Worm (Caenorhabditis elegans) whole organism, young adult: ENCODE results near the gene M04C3.5.

Experiments
- F33H1.4 ChIP-seq: fragments of 200-800 bp; sonication (Bioruptor generic); IDR thresholded peaks from 2 replicates; pipeline ENCODE4 v1.3.6; 2022; ENCODE audit warnings: missing genetic modification reagents, missing genetic modification characterization, missing compliant biosample characterization
- F37B4.10 ChIP-seq: fragments of 200-800 bp; sonication (Bioruptor generic); IDR thresholded peaks from 2 replicates; pipeline ENCODE4 v1.3.6; 2022; ENCODE audit warnings: missing genetic modification characterization, missing compliant biosample characterization
- F52B5.7 ChIP-seq: sonication (generic microtip); optimal IDR thresholded peaks from 2 replicates; lab custom pipeline; 2016; ENCODE audit warnings: mild to moderate bottlenecking, missing genetic modification characterization, missing compliant biosample characterization
- F57A8.1 ChIP-seq: fragments of 200-800 bp; sonication (Bioruptor generic); optimal IDR thresholded peaks from 2 replicates; lab custom pipeline; 2018; ENCODE audit warnings: mild to moderate bottlenecking, missing genetic modification characterization, moderate library complexity, missing compliant biosample characterization
- K11D2.4 ChIP-seq: fragments of 200-800 bp; sonication (Bioruptor generic); IDR thresholded peaks from 2 replicates; pipeline ENCODE4 v1.3.6; 2022; ENCODE audit warnings: missing genetic modification reagents, missing genetic modification characterization, missing compliant biosample characterization
- ama-1 ChIP-seq, 3 experiments: fragments of 150-350 bp in 1 of 3; sonication (generic microtip) in 2 of 3; optimal IDR thresholded peaks; 2 replicates each; lab custom pipeline; 2014 to 2018; ENCODE audit warnings: missing biosample characterization in 2 of 3, missing genetic modification characterization in 2 of 3, missing genetic modification reagents in 2 of 3
- bed-2 ChIP-seq: fragments of 200-800 bp; sonication (Bioruptor generic); IDR thresholded peaks from 2 replicates; pipeline ENCODE4 v1.3.6; 2022; ENCODE audit warnings: missing genetic modification reagents, missing genetic modification characterization, missing compliant biosample characterization
- dpl-1 ChIP-seq: fragments of 150-350 bp; optimal IDR thresholded peaks from 2 replicates; lab custom pipeline; 2014; ENCODE audit warnings: missing biosample characterization, missing genetic modification reagents, missing genetic modification characterization
- mcd-1 ChIP-seq: fragments of 200-800 bp; sonication (Bioruptor generic); IDR thresholded peaks from 2 replicates; pipeline ENCODE4 v1.3.6; 2022; ENCODE audit warnings: missing genetic modification reagents, missing genetic modification characterization, missing compliant biosample characterization
- nhr-27 ChIP-seq: fragments of 200-800 bp; sonication (Bioruptor generic); optimal IDR thresholded peaks from 2 replicates; lab custom pipeline; 2018; ENCODE audit warnings: mild to moderate bottlenecking, missing genetic modification characterization, moderate library complexity, missing compliant biosample characterization
- snpc-4 ChIP-seq, 5 experiments: fragments of 150-350 bp in 1 of 5; sonication (generic microtip) in 4 of 5; optimal IDR thresholded peaks; 2 replicates each; lab custom pipeline; 2014 to 2018; ENCODE audit warnings: missing genetic modification characterization in 5 of 5, missing biosample characterization in 3 of 5, antibody characterized with exemption in 2 of 5, mild to moderate bottlenecking in 2 of 5, missing compliant biosample characterization in 2 of 5, missing genotype in 2 of 5, moderate library complexity in 2 of 5, missing genetic modification reagents in 1 of 5
- ztf-6 ChIP-seq: fragments of 200-800 bp; sonication (Bioruptor generic); IDR thresholded peaks from 2 replicates; pipeline ENCODE4 v1.3.6; 2022; ENCODE audit warnings: missing genetic modification reagents, missing genetic modification characterization, missing compliant biosample characterization

DNA sequence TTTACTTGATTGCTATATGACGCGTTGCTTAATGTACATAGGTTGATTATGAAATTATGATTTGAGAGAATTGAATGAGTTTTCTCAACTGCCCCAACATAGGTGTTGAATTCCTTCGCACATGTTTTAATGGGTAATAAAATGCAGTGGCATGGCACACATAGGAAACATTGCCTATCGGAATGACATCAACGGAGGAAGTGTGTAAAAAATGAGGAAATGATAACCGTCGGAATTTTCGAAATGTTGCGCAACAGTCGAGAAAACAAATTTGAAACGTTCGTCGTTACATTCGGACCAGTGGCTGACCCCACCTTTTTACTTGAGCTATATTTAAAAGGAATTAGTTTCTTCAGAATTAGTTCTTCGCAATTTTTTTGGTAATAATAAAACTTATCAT is 17.5 kb upstream of the M04C3.5 start:
- TF ChIP-seq bed-2 (GFP tag; lab: Robert Waterston, UW) (no peak), K11D2.4 (no peak), mcd-1 (GFP tag; lab: Robert Waterston, UW) (no peak), ama-1 (optimal IDR thresholded peaks at IDR 0.05; lab: Kevin White, UChicago) (no peak), ama-1 (GFP tag; optimal IDR thresholded peaks at IDR 0.05; lab: Kevin White, UChicago) (no peak), snpc-4 (GFP tag; optimal IDR thresholded peaks at IDR 0.05; lab: Kevin White, UChicago) (no peak), snpc-4 (tag; optimal IDR thresholded peaks at IDR 0.05; lab: Kevin White, UChicago) (no peak), ztf-6 (GFP tag; lab: Robert Waterston, UW) (no peak), nhr-27 (tag; lab: Kevin White, UChicago) (no peak), F57A8.1 (GFP tag; lab: Kevin White, UChicago) (no peak), dpl-1 (GFP tag; lab: Kevin White, UChicago) (no peak), F52B5.7 (no peak), F37B4.10 (GFP tag; lab: Robert Waterston, UW) (no peak), F33H1.4 (GFP tag; lab: Robert Waterston, UW) (no peak)
